Worm (Caenorhabditis elegans) whole organism, mixed stage, embryonic: ENCODE results near the gene F35H8.1.

ENCODE experiments used
- nhr-12 ChIP-seq: fragments of 150-350 bp; optimal IDR thresholded peaks from 2 replicates; lab custom pipeline; 2014; ENCODE audit warnings: missing biosample characterization, missing genetic modification characterization
- sem-2 ChIP-seq: fragments of 200-800 bp; sonication (Bioruptor generic); optimal IDR thresholded peaks from 2 replicates; lab custom pipeline; 2018; ENCODE audit warnings: mild to moderate bottlenecking, missing genetic modification characterization, missing compliant biosample characterization
- unc-62 ChIP-seq: fragments of 150-350 bp; optimal IDR thresholded peaks from 2 replicates; lab custom pipeline; 2014; ENCODE audit warnings: missing biosample characterization, missing genetic modification reagents, missing genetic modification characterization

DNA sequence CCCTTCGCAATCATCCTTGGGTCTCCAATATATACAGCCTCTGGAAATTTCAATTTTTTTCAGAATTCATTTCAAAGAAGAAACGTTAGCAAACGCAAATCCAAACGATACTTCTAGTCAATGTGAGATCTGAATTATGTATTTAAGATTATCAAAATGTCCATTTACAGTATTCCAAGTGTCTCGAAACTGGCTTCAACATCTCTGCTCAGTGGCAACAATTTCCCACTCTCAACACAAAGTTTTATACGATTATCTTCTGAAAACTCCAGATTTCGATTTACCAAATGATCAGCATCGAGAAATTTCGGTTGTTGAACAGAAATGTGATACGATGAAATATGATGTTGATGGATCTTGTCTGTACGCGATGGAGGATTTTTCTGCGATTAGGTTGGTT lies 3.5 kb upstream of the F35H8.1 start:
- TF ChIP-seq sem-2 (GFP tag; lab: Kevin White, UChicago) (no peak), unc-62 (no peak), nhr-12 (no peak)
